Fruit fly (Drosophila melanogaster): Measurements from ENCODE around the gene Svil.

dm6 chr3L:2409289-2409688 lies 31.8 kb downstream of the Svil start:
- TF ChIP-seq CrebA (GFP tag; optimal IDR thresholded peaks at IDR 0.05; ENCODE audit: borderline replicate concordance): no peak
- TF ChIP-seq Hr78 (GFP tag; optimal IDR thresholded peaks at IDR 0.05): no peak
- no peak for TF ChIP-seq lola (GFP tag; optimal IDR thresholded peaks at IDR 0.05)
